Fruit fly (Drosophila melanogaster) whole organism, embryonic: ENCODE results near the gene CG13144.

Experiments
- Abd-B ChIP-seq: fragments of 200-800 bp; sonication (Bioruptor generic); optimal IDR thresholded peaks from 2 replicates; lab custom pipeline; 2018; ENCODE audit warnings: missing biosample characterization, mild to moderate bottlenecking, missing genetic modification characterization, moderate library complexity
- Aef1 ChIP-seq: fragments of 200-800 bp; sonication (Bioruptor generic); IDR thresholded peaks from 3 replicates; pipeline ENCODE4 v1.3.6; 2022; ENCODE audit warnings: missing biosample characterization, missing genetic modification characterization
- Asciz ChIP-seq: fragments of 200-800 bp; sonication (Bioruptor generic); optimal IDR thresholded peaks from 2 replicates; lab custom pipeline; 2017; ENCODE audit warnings: missing biosample characterization, mild to moderate bottlenecking, missing genetic modification characterization, missing genetic modification reagents
- BEAF-32 ChIP-seq: fragments of 200-800 bp; sonication (Bioruptor generic); optimal IDR thresholded peaks from 3 replicates; lab custom pipeline; 2017; ENCODE audit warnings: missing biosample characterization, missing genetic modification characterization, mild to moderate bottlenecking, moderate library complexity, missing genetic modification reagents
- Bgb ChIP-seq: fragments of 200-800 bp; sonication (Bioruptor generic); IDR thresholded peaks from 2 replicates; pipeline ENCODE4 v1.3.6; 2022; ENCODE audit warnings: missing biosample characterization, missing genetic modification characterization; ENCODE audit not compliant: partially characterized antibody
- Blimp-1 ChIP-seq: fragments of 200-800 bp; sonication (Bioruptor generic); optimal IDR thresholded peaks from 3 replicates; lab custom pipeline; 2018; ENCODE audit warnings: missing biosample characterization, missing genetic modification characterization, mild to moderate bottlenecking, moderate library complexity, missing genetic modification reagents
- CG10366 ChIP-seq: fragments of 200-800 bp; sonication (Bioruptor generic); IDR thresholded peaks from 2 replicates; pipeline ENCODE4 v1.3.6; 2022; ENCODE audit warnings: missing biosample characterization, missing genetic modification characterization
- CG10959 ChIP-seq: fragments of 200-800 bp; sonication (Bioruptor generic); IDR thresholded peaks from 2 replicates; pipeline ENCODE4 v1.3.6; 2022; ENCODE audit warnings: missing biosample characterization, missing genetic modification characterization
- CG11456 ChIP-seq: fragments of 200-800 bp; sonication (Bioruptor generic); IDR thresholded peaks from 3 replicates; pipeline ENCODE4 v1.3.6; 2022; ENCODE audit warnings: missing biosample characterization, missing genetic modification characterization
- CG13287 ChIP-seq: fragments of 200-800 bp; sonication (Bioruptor generic); IDR thresholded peaks from 2 replicates; pipeline ENCODE4 v1.3.6; 2022; ENCODE audit warnings: missing biosample characterization, missing genetic modification characterization; ENCODE audit not compliant: partially characterized antibody
- CG14441 ChIP-seq: fragments of 200-800 bp; sonication (Bioruptor generic); IDR thresholded peaks from 2 replicates; pipeline ENCODE4 v1.3.6; 2022; ENCODE audit warnings: missing biosample characterization, missing genetic modification characterization
- CG14667 ChIP-seq: fragments of 200-800 bp; sonication (Bioruptor generic); IDR thresholded peaks from 2 replicates; pipeline ENCODE4 v1.3.6; 2022; ENCODE audit warnings: missing biosample characterization, missing genetic modification characterization
- CG14965 ChIP-seq: fragments of 200-800 bp; sonication (Bioruptor generic); optimal IDR thresholded peaks from 2 replicates; lab custom pipeline; 2016; ENCODE audit warnings: missing biosample characterization, missing genetic modification characterization, borderline replicate concordance
- CG15514 ChIP-seq: fragments of 200-800 bp; sonication (Bioruptor generic); optimal IDR thresholded peaks from 3 replicates; lab custom pipeline; 2017; ENCODE audit warnings: missing biosample characterization, missing genetic modification characterization, mild to moderate bottlenecking, moderate library complexity, missing genetic modification reagents
- CG16779 ChIP-seq: fragments of 200-800 bp; sonication (Bioruptor generic); IDR thresholded peaks from 2 replicates; pipeline ENCODE4 v1.3.6; 2022; ENCODE audit warnings: missing biosample characterization, missing genetic modification characterization
- CG16815 ChIP-seq: fragments of 200-800 bp; sonication (Bioruptor generic); optimal IDR thresholded peaks from 3 replicates; lab custom pipeline; 2017; ENCODE audit warnings: missing biosample characterization, mild to moderate bottlenecking, missing genetic modification characterization
- CG17361 ChIP-seq: fragments of 200-800 bp; sonication (Bioruptor generic); IDR thresholded peaks from 3 replicates; pipeline ENCODE4 v1.3.6; 2022; ENCODE audit warnings: missing biosample characterization, missing genetic modification characterization
- CG2129 ChIP-seq: fragments of 200-800 bp; sonication (Bioruptor generic); IDR thresholded peaks from 2 replicates; pipeline ENCODE4 v1.3.6; 2022; ENCODE audit warnings: missing biosample characterization, missing genetic modification characterization; ENCODE audit not compliant: partially characterized antibody
- CG2875 ChIP-seq: fragments of 200-800 bp; sonication (Bioruptor generic); optimal IDR thresholded peaks from 2 replicates; lab custom pipeline; 2017; ENCODE audit warnings: missing biosample characterization, mild to moderate bottlenecking, missing genetic modification characterization, missing genetic modification reagents
- CG30431 ChIP-seq: fragments of 200-800 bp; sonication (Bioruptor generic); optimal IDR thresholded peaks from 2 replicates; lab custom pipeline; 2017; ENCODE audit warnings: missing biosample characterization, missing genetic modification characterization
- CG33557 ChIP-seq: fragments of 200-800 bp; sonication (Bioruptor generic); optimal IDR thresholded peaks from 2 replicates; lab custom pipeline; 2019; ENCODE audit warnings: missing biosample characterization, mild to moderate bottlenecking, missing genetic modification characterization, moderate library complexity
- CG3726 ChIP-seq: fragments of 200-800 bp; sonication (Bioruptor generic); IDR thresholded peaks from 3 replicates; pipeline ENCODE4, ENCODE4 v1.3.6; 2022; ENCODE audit warnings: missing biosample characterization, missing genetic modification characterization
- CG42726 ChIP-seq: fragments of 200-800 bp; sonication (Bioruptor generic); IDR thresholded peaks from 2 replicates; pipeline ENCODE4 v1.3.6; 2022; ENCODE audit warnings: missing biosample characterization, missing genetic modification characterization; ENCODE audit not compliant: partially characterized antibody
- CG6654 ChIP-seq: fragments of 200-800 bp; sonication (Bioruptor generic); optimal IDR thresholded peaks from 2 replicates; lab custom pipeline; 2017; ENCODE audit warnings: missing biosample characterization, mild to moderate bottlenecking, missing genetic modification characterization
- CG9727 ChIP-seq: fragments of 200-800 bp; sonication (Bioruptor generic); optimal IDR thresholded peaks from 3 replicates; lab custom pipeline; 2017; ENCODE audit warnings: missing biosample characterization, mild to moderate bottlenecking, missing genetic modification characterization
- D19B ChIP-seq: fragments of 200-800 bp; sonication (Bioruptor generic); optimal IDR thresholded peaks from 2 replicates; lab custom pipeline; 2017; ENCODE audit warnings: missing biosample characterization, mild to moderate bottlenecking, missing genetic modification characterization
- Doc2 ChIP-seq: fragments of 200-800 bp; sonication (Bioruptor generic); IDR thresholded peaks from 2 replicates; pipeline ENCODE4 v1.3.6; 2022; ENCODE audit warnings: missing biosample characterization, missing genetic modification characterization
- E2f2 ChIP-seq: fragments of 200-800 bp; sonication (Bioruptor generic); IDR thresholded peaks from 2 replicates; pipeline ENCODE4 v1.3.6; 2022; ENCODE audit warnings: missing biosample characterization, missing genetic modification characterization
- ERR ChIP-seq: fragments of 200-800 bp; sonication (Bioruptor generic); optimal IDR thresholded peaks from 2 replicates; lab custom pipeline; 2016; ENCODE audit warnings: missing biosample characterization, missing genetic modification characterization
- HHEX ChIP-seq: fragments of 200-800 bp; sonication (Bioruptor generic); optimal IDR thresholded peaks from 3 replicates; lab custom pipeline; 2017; ENCODE audit warnings: missing biosample characterization, mild to moderate bottlenecking, missing genetic modification characterization, missing genetic modification reagents
- HLHmδ ChIP-seq: fragments of 200-800 bp; sonication (Bioruptor generic); optimal IDR thresholded peaks from 2 replicates; lab custom pipeline; 2018; ENCODE audit warnings: missing biosample characterization, mild to moderate bottlenecking, missing genetic modification characterization, moderate library complexity
- Hr39 ChIP-seq: fragments of >200 bp; optimal IDR thresholded peaks from 2 replicates; lab custom pipeline; 2017
- Oli ChIP-seq: fragments of 200-800 bp; sonication (Bioruptor generic); optimal IDR thresholded peaks from 2 replicates; lab custom pipeline; 2018; ENCODE audit warnings: missing biosample characterization, mild to moderate bottlenecking, missing genetic modification characterization, moderate library complexity
- Scr ChIP-seq: fragments of 200-800 bp; sonication (Bioruptor generic); IDR thresholded peaks from 2 replicates; pipeline ENCODE4 v1.3.6; 2022; ENCODE audit warnings: missing biosample characterization, missing genetic modification characterization; ENCODE audit not compliant: partially characterized antibody
- az2 ChIP-seq: fragments of 200-800 bp; sonication (Bioruptor generic); optimal IDR thresholded peaks from 3 replicates; lab custom pipeline; 2016; ENCODE audit warnings: missing biosample characterization, missing genetic modification characterization
- bcd ChIP-seq: fragments of 200-800 bp; sonication (Bioruptor generic); optimal IDR thresholded peaks from 2 replicates; lab custom pipeline; 2017; ENCODE audit warnings: missing biosample characterization, mild to moderate bottlenecking, missing genetic modification characterization
- bigmax ChIP-seq: fragments of 200-800 bp; sonication (Bioruptor generic); optimal IDR thresholded peaks from 2 replicates; lab custom pipeline; 2018; ENCODE audit warnings: missing biosample characterization, mild to moderate bottlenecking, missing genetic modification characterization
- cg ChIP-seq: fragments of 200-800 bp; sonication (Bioruptor generic); optimal IDR thresholded peaks from 3 replicates; lab custom pipeline; 2019; ENCODE audit warnings: missing biosample characterization, mild to moderate bottlenecking, missing genetic modification characterization, moderate library complexity
- chinmo ChIP-seq: fragments of 200-800 bp; sonication (Bioruptor generic); IDR thresholded peaks from 4 replicates; pipeline ENCODE4 v1.3.6; 2022; ENCODE audit warnings: missing biosample characterization, missing genetic modification characterization; ENCODE audit not compliant: partially characterized antibody
- crc ChIP-seq: fragments of 200-800 bp; sonication (Bioruptor generic); optimal IDR thresholded peaks from 2 replicates; lab custom pipeline; 2016; ENCODE audit warnings: missing biosample characterization, missing genetic modification characterization
- fru ChIP-seq: fragments of >200 bp; optimal IDR thresholded peaks from 2 replicates; lab custom pipeline; 2017
- gfzf ChIP-seq: fragments of 200-800 bp; sonication (Bioruptor generic); optimal IDR thresholded peaks from 2 replicates; lab custom pipeline; 2016; ENCODE audit warnings: missing biosample characterization, mild to moderate bottlenecking, missing genetic modification characterization, moderate library complexity
- gsb-n ChIP-seq: fragments of 200-800 bp; sonication (Bioruptor generic); optimal IDR thresholded peaks from 3 replicates; lab custom pipeline; 2018; ENCODE audit warnings: missing biosample characterization, mild to moderate bottlenecking, missing genetic modification characterization
- lbe ChIP-seq: fragments of 200-800 bp; sonication (Bioruptor generic); optimal IDR thresholded peaks from 2 replicates; lab custom pipeline; 2016; ENCODE audit warnings: missing biosample characterization, mild to moderate bottlenecking, missing genetic modification characterization
- peb ChIP-seq: fragments of 200-800 bp; sonication (Bioruptor generic); IDR thresholded peaks from 2 replicates; pipeline ENCODE4 v1.3.6; 2022; ENCODE audit warnings: missing biosample characterization, missing genetic modification characterization
- schlank ChIP-seq: fragments of 200-800 bp; sonication (Bioruptor generic); optimal IDR thresholded peaks from 2 replicates; lab custom pipeline; 2018; ENCODE audit warnings: missing biosample characterization, mild to moderate bottlenecking, missing genetic modification characterization
- sens ChIP-seq: fragments of 200-800 bp; sonication (Bioruptor generic); peaks from one replicate; lab custom pipeline; 2016; ENCODE audit warnings: missing biosample characterization, missing genetic modification characterization
- slbo ChIP-seq: fragments of 200-800 bp; sonication (Bioruptor generic); IDR thresholded peaks from 2 replicates; pipeline ENCODE4 v1.3.6; 2022; ENCODE audit warnings: missing biosample characterization, missing genetic modification characterization
- sna ChIP-seq: fragments of 200-800 bp; sonication (Bioruptor generic); IDR thresholded peaks from 2 replicates; pipeline ENCODE4 v1.3.6; 2022; ENCODE audit warnings: missing biosample characterization, missing genetic modification characterization; ENCODE audit not compliant: partially characterized antibody
- trem ChIP-seq: fragments of 200-800 bp; optimal IDR thresholded peaks from 3 replicates; lab custom pipeline; 2019; ENCODE audit warnings: missing biosample characterization, mild to moderate bottlenecking, missing genetic modification characterization, moderate library complexity
- zf30C ChIP-seq: fragments of 200-800 bp; sonication (Bioruptor generic); optimal IDR thresholded peaks from 3 replicates; lab custom pipeline; 2018; ENCODE audit warnings: missing biosample characterization, mild to moderate bottlenecking, missing genetic modification characterization

The CG13144 gene

dm6 chr2L:10483073-10483472 lies 8.2 kb downstream of the CG13144 start, which contains the start of gene Grip75 (continued):
- TF ChIP-seq HHEX (no peak), CG14441 (no peak), bcd (GFP tag; lab: Kevin White, UChicago) (no peak), CG11456 (GFP tag; lab: Robert Waterston, UW) (no peak), sna (GFP tag; lab: Robert Waterston, UW) (no peak), BEAF-32 (peak; percentile 62), slbo (GFP tag; lab: Robert Waterston, UW) (no peak), sens (GFP tag; lab: Kevin White, UChicago) (peak; percentile 21), Oli (no peak), Abd-B (no peak), Blimp-1 (GFP tag; lab: Kevin White, UChicago) (no peak), chinmo (no peak), gsb-n (tag; lab: Kevin White, UChicago) (no peak), Hr39 (lab: Kevin White, UChicago) (no peak), schlank (no peak), Bgb (GFP tag; lab: Robert Waterston, UW) (peak; percentile 61), CG30431 (GFP tag; lab: Kevin White, UChicago) (no peak), fru (no peak), CG2875 (GFP tag; lab: Kevin White, UChicago) (no peak), CG10959 (GFP tag; lab: Robert Waterston, UW) (no peak), ERR (GFP tag; lab: Kevin White, UChicago) (no peak), CG33557 (GFP tag; lab: Kevin White, UChicago) (no peak), CG2129 (GFP tag; lab: Robert Waterston, UW) (0 out of 2 replicates have a peak, but pooled peaks have one; percentile 20), lbe (no peak), CG14667 (GFP tag; lab: Robert Waterston, UW) (no peak), Doc2 (GFP tag; lab: Robert Waterston, UW) (no peak), cg (no peak), CG16815 (GFP tag; lab: Kevin White, UChicago) (no peak), CG15514 (GFP tag; lab: Kevin White, UChicago) (peak; percentile 72), CG3726 (GFP tag; lab: Robert Waterston, UW) (no peak), CG17361 (no peak), CG42726 (GFP tag; lab: Robert Waterston, UW) (0 out of 2 replicates have a peak, but pooled peaks have one; percentile 32), E2f2 (GFP tag; lab: Robert Waterston, UW) (peak; percentile 94), HLHmδ (GFP tag; lab: Kevin White, UChicago) (no peak), CG13287 (GFP tag; lab: Robert Waterston, UW) (peak; percentile 74), CG14965 (no peak), Scr (peak; percentile 58), CG16779 (GFP tag; lab: Robert Waterston, UW) (no peak), CG6654 (GFP tag; lab: Kevin White, UChicago) (no peak), bigmax (GFP tag; lab: Kevin White, UChicago) (no peak), trem (tag; lab: Kevin White, UChicago) (no peak), zf30C (GFP tag; lab: Kevin White, UChicago) (no peak), Aef1 (GFP tag; lab: Robert Waterston, UW) (no peak), CG9727 (GFP tag; lab: Kevin White, UChicago) (no peak), crc (GFP tag; lab: Kevin White, UChicago) (no peak), gfzf (peak; percentile 11), D19B (no peak), peb (no peak), az2 (GFP tag; lab: Kevin White, UChicago) (no peak), Asciz (GFP tag; lab: Kevin White, UChicago) (no peak), CG10366 (GFP tag; lab: Robert Waterston, UW) (no peak)
